Worm (Caenorhabditis elegans): ENCODE results near the gene W08F4.7.

DNA sequence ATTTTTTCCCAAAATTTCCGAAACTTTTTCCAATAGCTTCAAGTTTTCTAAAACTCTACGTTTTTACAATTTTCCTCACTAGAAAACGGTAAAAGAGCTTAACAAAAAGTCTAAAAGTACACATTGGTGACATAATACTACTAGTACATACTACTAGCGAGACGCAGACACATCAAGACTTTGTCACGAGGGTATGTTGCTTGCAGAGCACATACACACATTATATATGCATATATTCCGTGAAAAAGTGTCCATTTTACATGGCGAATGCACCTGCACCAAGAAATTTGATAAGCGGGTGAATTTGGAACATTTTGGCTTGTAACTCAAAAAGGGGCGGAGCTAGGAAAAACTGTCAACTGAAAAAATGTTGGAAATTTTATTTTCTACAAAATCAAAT lies 23.8 kb upstream of the W08F4.7 start:
- TF ChIP-seq snpc-4 (tag; optimal IDR thresholded peaks at IDR 0.05) (no peak), ham-2 (GFP tag; optimal IDR thresholded peaks at IDR 0.05) (no peak), unc-39 (tag; optimal IDR thresholded peaks at IDR 0.05) (no peak), hlh-1 (tag; optimal IDR thresholded peaks at IDR 0.05) (no peak), unc-62 (GFP tag; optimal IDR thresholded peaks at IDR 0.05) (no peak), nhr-12 (tag; optimal IDR thresholded peaks at IDR 0.05) (no peak)
